Worm (Caenorhabditis elegans): ENCODE results near the gene srm-6.

DNA sequence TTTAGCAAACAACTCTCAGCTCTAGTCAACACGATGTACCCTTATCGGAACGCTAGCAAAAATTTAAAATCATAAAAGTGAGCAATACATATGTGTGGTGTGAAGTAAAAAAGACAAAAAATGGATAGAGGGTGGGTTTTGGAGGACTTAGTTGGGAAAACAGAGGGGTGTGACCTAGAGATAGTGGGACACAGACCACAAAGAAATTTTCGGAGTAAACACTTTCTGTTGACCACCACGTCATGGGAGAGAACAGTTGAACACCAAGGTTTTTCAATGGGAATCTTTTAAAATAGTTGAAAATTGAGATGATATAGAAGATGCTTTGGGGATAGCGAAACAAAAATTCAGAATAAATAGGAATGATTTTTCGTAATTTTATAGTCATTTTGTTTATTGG lies 19.6 kb upstream of the srm-6 start:
- TF ChIP-seq sdc-2 (tag; optimal IDR thresholded peaks at IDR 0.05) (no peak), ceh-45 (GFP tag; IDR thresholded peaks at IDR 0.05) (no peak), eyg-1 (tag; optimal IDR thresholded peaks at IDR 0.05) (no peak), nhr-11 (tag; optimal IDR thresholded peaks at IDR 0.05) (no peak), ets-4 (tag; optimal IDR thresholded peaks at IDR 0.05) (no peak), ama-1 (optimal IDR thresholded peaks at IDR 0.05) (no peak)
